Fruit fly (Drosophila melanogaster) whole organism, wandering third instar larva: Measurements from ENCODE around the gene CG5246.

ENCODE experiments used
- Hr83 ChIP-seq: fragments of 200-300 bp; sonication (Bioruptor generic); optimal IDR thresholded peaks from 2 replicates; lab custom pipeline; 2016; ENCODE audit warnings: missing biosample characterization, mild to moderate bottlenecking, missing genetic modification characterization, moderate library complexity; ENCODE audit not compliant: poor library complexity, severe bottlenecking
- brk ChIP-seq: fragments of 200-800 bp; sonication (Bioruptor generic); optimal IDR thresholded peaks from 2 replicates; lab custom pipeline; 2016; ENCODE audit warnings: missing biosample characterization, mild to moderate bottlenecking, missing genetic modification characterization
- fru ChIP-seq: fragments of 200-800 bp; sonication (Bioruptor generic); optimal IDR thresholded peaks from 3 replicates; lab custom pipeline; 2016; ENCODE audit warnings: missing biosample characterization, mild to moderate bottlenecking, missing genetic modification characterization
- sage ChIP-seq: fragments of 200-800 bp; sonication (Bioruptor generic); optimal IDR thresholded peaks from 2 replicates; lab custom pipeline; 2016; ENCODE audit warnings: missing biosample characterization, mild to moderate bottlenecking, missing genetic modification characterization

DNA sequence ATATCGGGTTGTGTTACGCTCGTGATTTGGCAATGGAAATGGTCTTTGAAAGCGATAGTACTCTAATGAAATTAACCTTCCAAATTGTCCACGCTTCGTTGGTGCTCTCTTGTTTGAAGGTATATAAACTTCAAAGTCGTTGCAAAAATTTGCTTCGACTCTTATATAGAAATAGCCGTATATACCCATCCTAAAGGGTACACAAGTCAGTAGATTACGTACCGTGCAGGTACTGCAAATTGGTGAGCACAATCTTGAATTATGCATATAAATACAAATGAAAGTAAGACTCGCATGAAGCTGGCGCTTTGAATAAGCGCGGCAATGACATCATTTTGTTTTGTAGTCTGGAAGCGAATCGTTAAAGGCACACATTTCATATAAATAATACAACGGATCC is 19.7 kb upstream of the CG5246 start:
- peak; percentile 47 for TF ChIP-seq Hr83 (GFP tag; lab: Kevin White, UChicago)
- TF ChIP-seq sage: no peak
- TF ChIP-seq brk: no peak
- TF ChIP-seq fru (GFP tag; lab: Kevin White, UChicago): peak; percentile 58
